Worm (Caenorhabditis elegans): ENCODE results near the gene Y37E11AM.4.

DNA sequence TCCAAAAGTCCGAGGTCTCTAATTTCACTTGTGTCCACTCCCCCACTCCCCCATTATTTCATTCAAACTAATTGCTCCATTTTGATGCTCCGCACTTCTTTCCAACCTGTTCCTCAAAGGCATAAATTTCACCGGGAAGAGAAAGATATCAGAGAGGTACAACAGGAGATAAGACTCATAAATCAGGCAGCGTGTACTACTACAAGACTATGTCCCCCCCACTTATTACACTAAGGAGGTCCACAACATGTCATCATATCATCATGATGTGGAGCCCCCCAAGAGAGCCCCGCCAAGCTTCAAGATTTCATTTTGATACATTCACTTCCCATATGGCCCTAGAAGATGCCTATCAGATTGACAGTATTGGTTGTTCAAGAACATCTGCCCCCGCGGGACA is 42.9 kb upstream of the Y37E11AM.4 start:
- TF ChIP-seq R02D3.7 (tag; optimal IDR thresholded peaks at IDR 0.05), result no peak
- no peak for TF ChIP-seq ceh-82 (tag; optimal IDR thresholded peaks at IDR 0.05)
- TF ChIP-seq mbf-1 (tag; optimal IDR thresholded peaks at IDR 0.05), result no peak
- TF ChIP-seq lin-39 (tag; optimal IDR thresholded peaks at IDR 0.05), result no peak
- no peak for TF ChIP-seq ztf-4 (tag; optimal IDR thresholded peaks at IDR 0.05)
- no peak for TF ChIP-seq snpc-4 (tag; optimal IDR thresholded peaks at IDR 0.05)
- no peak for TF ChIP-seq lin-11 (tag; optimal IDR thresholded peaks at IDR 0.05)
- TF ChIP-seq nhr-10 (tag; optimal IDR thresholded peaks at IDR 0.05), result no peak
- TF ChIP-seq zag-1 (tag; optimal IDR thresholded peaks at IDR 0.05), result no peak
- no peak for TF ChIP-seq nhr-77 (tag; optimal IDR thresholded peaks at IDR 0.05)
- no peak for TF ChIP-seq unc-62 (GFP tag; optimal IDR thresholded peaks at IDR 0.05)
- no peak for TF ChIP-seq fos-1 (tag; optimal IDR thresholded peaks at IDR 0.05)
- TF ChIP-seq lin-13 (GFP tag; optimal IDR thresholded peaks at IDR 0.05), result no peak
